Worm (Caenorhabditis elegans) whole organism, L3 larva: ENCODE data around the gene mfsd-6.

ENCODE experiments used
- ZK546.5 ChIP-seq: sonication (generic microtip); optimal IDR thresholded peaks from 2 replicates; lab custom pipeline; 2017; ENCODE audit warnings: missing biosample characterization, missing genetic modification characterization
- aly-2 ChIP-seq: fragments of 150-350 bp; optimal IDR thresholded peaks from 2 replicates; lab custom pipeline; 2014; ENCODE audit warnings: missing biosample characterization, missing genetic modification characterization
- ama-1 ChIP-seq: fragments of 150-350 bp; optimal IDR thresholded peaks from 2 replicates; lab custom pipeline; 2018
- ceh-28 ChIP-seq: fragments of 150-350 bp; optimal IDR thresholded peaks from 2 replicates; lab custom pipeline; 2014; ENCODE audit warnings: missing biosample characterization, missing genetic modification reagents, missing genetic modification characterization
- ceh-82 ChIP-seq: fragments of 150-350 bp; optimal IDR thresholded peaks from 2 replicates; lab custom pipeline; 2014; ENCODE audit warnings: missing biosample characterization, missing genetic modification characterization
- daf-12 ChIP-seq: fragments of 150-350 bp; optimal IDR thresholded peaks from 2 replicates; lab custom pipeline; 2014; ENCODE audit warnings: missing biosample characterization, missing genetic modification reagents, missing genetic modification characterization
- egl-5 ChIP-seq: fragments of 150-350 bp; optimal IDR thresholded peaks from 2 replicates; lab custom pipeline; 2017; ENCODE audit warnings: missing biosample characterization, missing genetic modification reagents, missing genetic modification characterization, inconsistent platforms
- elt-1 ChIP-seq: fragments of 150-350 bp; optimal IDR thresholded peaks from 2 replicates; lab custom pipeline; 2014; ENCODE audit warnings: missing biosample characterization, missing genetic modification characterization
- elt-2 ChIP-seq: sonication (generic microtip); optimal IDR thresholded peaks from 2 replicates; lab custom pipeline; 2016; ENCODE audit warnings: missing genetic modification reagents, mild to moderate bottlenecking, missing genetic modification characterization, missing compliant biosample characterization
- elt-3 ChIP-seq, 3 experiments: fragments of 150-350 bp in 1 of 3; sonication (generic microtip) in 2 of 3; optimal IDR thresholded peaks; 2 replicates in 2 of 3; 4 replicates in 1 of 3; lab custom pipeline; 2014 to 2017; ENCODE audit warnings: missing biosample characterization in 3 of 3, missing genetic modification characterization in 3 of 3
- eor-1 ChIP-seq, 2 experiments: fragments of 150-350 bp; optimal IDR thresholded peaks; 2 replicates each; lab custom pipeline; 2014 to 2018; ENCODE audit warnings: missing biosample characterization in 2 of 2, missing genetic modification characterization in 2 of 2
- fkh-10 ChIP-seq: sonication (generic microtip); optimal IDR thresholded peaks from 2 replicates; lab custom pipeline; 2017; ENCODE audit warnings: missing biosample characterization, missing genetic modification reagents, missing genetic modification characterization
- fkh-2 ChIP-seq: fragments of 150-350 bp; optimal IDR thresholded peaks from 2 replicates; lab custom pipeline; 2014; ENCODE audit warnings: missing biosample characterization, missing genetic modification reagents, missing genetic modification characterization
- fos-1 ChIP-seq: fragments of 150-350 bp; optimal IDR thresholded peaks from 2 replicates; lab custom pipeline; 2014; ENCODE audit warnings: missing biosample characterization, missing genetic modification characterization
- hmg-11 ChIP-seq: sonication (generic microtip); optimal IDR thresholded peaks from 2 replicates; lab custom pipeline; 2016; ENCODE audit warnings: missing genetic modification characterization, missing compliant biosample characterization
- lsy-12 ChIP-seq: sonication (generic microtip); optimal IDR thresholded peaks from 2 replicates; lab custom pipeline; 2016; ENCODE audit warnings: mild to moderate bottlenecking, missing genetic modification characterization, missing compliant biosample characterization
- mdl-1 ChIP-seq: fragments of 150-350 bp; optimal IDR thresholded peaks from 2 replicates; lab custom pipeline; 2014; ENCODE audit warnings: missing biosample characterization, missing genetic modification characterization
- mml-1 ChIP-seq: fragments of 150-350 bp; sonication (generic microtip); optimal IDR thresholded peaks from 3 replicates; lab custom pipeline; 2014; ENCODE audit warnings: missing biosample characterization, missing genetic modification characterization
- nfya-1 ChIP-seq: sonication (generic microtip); optimal IDR thresholded peaks from 2 replicates; lab custom pipeline; 2017; ENCODE audit warnings: missing genetic modification characterization, mild to moderate bottlenecking, missing compliant biosample characterization, antibody characterized with exemption, moderate library complexity; ENCODE audit not compliant: insufficient read depth
- nhr-11 ChIP-seq: fragments of 150-350 bp; optimal IDR thresholded peaks from 2 replicates; lab custom pipeline; 2014; ENCODE audit warnings: missing biosample characterization, missing genetic modification characterization
- nhr-25 ChIP-seq: sonication (generic microtip); optimal IDR thresholded peaks from 2 replicates; lab custom pipeline; 2017; ENCODE audit warnings: missing biosample characterization, missing genetic modification characterization
- nhr-28 ChIP-seq: fragments of 150-350 bp; optimal IDR thresholded peaks from 2 replicates; lab custom pipeline; 2014; ENCODE audit warnings: missing biosample characterization, missing genetic modification characterization
- nhr-67 ChIP-seq: fragments of 150-350 bp; optimal IDR thresholded peaks from 2 replicates; lab custom pipeline; 2014; ENCODE audit warnings: missing biosample characterization, missing genetic modification characterization
- nhr-76 ChIP-seq: fragments of 150-350 bp; sonication (generic microtip); optimal IDR thresholded peaks from 5 replicates; lab custom pipeline; 2014; ENCODE audit warnings: missing biosample characterization, missing genetic modification characterization
- pha-4 ChIP-seq: fragments of 150-350 bp; optimal IDR thresholded peaks from 2 replicates; lab custom pipeline; 2014; ENCODE audit warnings: missing biosample characterization, missing genetic modification reagents, missing genetic modification characterization
- pqm-1 ChIP-seq: fragments of 150-350 bp; optimal IDR thresholded peaks from 2 replicates; lab custom pipeline; 2017; ENCODE audit warnings: missing biosample characterization, missing genetic modification characterization, inconsistent platforms
- skn-1 ChIP-seq: fragments of 150-350 bp; optimal IDR thresholded peaks from 2 replicates; lab custom pipeline; 2014; ENCODE audit warnings: missing biosample characterization, missing genetic modification characterization
- snpc-4 ChIP-seq: fragments of 150-350 bp; optimal IDR thresholded peaks from 2 replicates; lab custom pipeline; 2014; ENCODE audit warnings: missing biosample characterization, missing genetic modification characterization
- unc-62 ChIP-seq: fragments of 150-350 bp; sonication (generic microtip); optimal IDR thresholded peaks from 4 replicates; lab custom pipeline; 2014; ENCODE audit warnings: missing biosample characterization, missing genetic modification reagents, missing genetic modification characterization
- ztf-4 ChIP-seq: fragments of 150-350 bp; optimal IDR thresholded peaks from 2 replicates; lab custom pipeline; 2014; ENCODE audit warnings: missing biosample characterization, missing genetic modification characterization

The mfsd-6 gene

ce11 chrIII:7535347-7535746 lies 43.9 kb downstream of the mfsd-6 start:
- no peak for TF ChIP-seq nhr-76 (tag; lab: Kevin White, UChicago)
- TF ChIP-seq lsy-12, result no peak
- TF ChIP-seq mml-1, result no peak
- TF ChIP-seq elt-2 (tag; lab: Kevin White, UChicago), result no peak
- TF ChIP-seq ZK546.5, result no peak
- TF ChIP-seq nhr-11 (tag; lab: Kevin White, UChicago), result no peak

ce11 chrIII:7534648-7535047 lies 44.6 kb downstream of the mfsd-6 start:
- TF ChIP-seq unc-62 (GFP tag; lab: Kevin White, UChicago) (peak; percentile 80), elt-1 (peak; percentile 51), nfya-1 (tag; lab: Kevin White, UChicago) (peak; percentile 99), ceh-28 (peak; percentile 34), fos-1 (no peak), nhr-25 (peak; percentile 47), pqm-1 (tag; lab: Kevin White, UChicago) (no peak), lsy-12 (peak; percentile 1)

- TF ChIP-seq ceh-28 (peak; percentile 17), aly-2 (tag; lab: Kevin White, UChicago) (no peak)
Measured at ce11 chrIII:7533012-7533411, 46.2 kb downstream of the mfsd-6 start.

- TF ChIP-seq ceh-82 (tag; lab: Kevin White, UChicago), result no peak
- TF ChIP-seq ztf-4 (tag; lab: Kevin White, UChicago), result no peak
- TF ChIP-seq elt-3 (tag; optimal IDR thresholded peaks at IDR 0.05; lab: Kevin White, UChicago), result no peak
- no peak for TF ChIP-seq egl-5 (tag; lab: Kevin White, UChicago)
- no peak for TF ChIP-seq nhr-28 (tag; lab: Kevin White, UChicago)
- TF ChIP-seq elt-1, result no peak
- no peak for TF ChIP-seq skn-1 (tag; lab: Kevin White, UChicago)
- no peak for TF ChIP-seq fkh-2
Measured at ce11 chrIII:7531385-7531784, 47.8 kb downstream of the mfsd-6 start.

- TF ChIP-seq eor-1 (tag; optimal IDR thresholded peaks at IDR 0.05; lab: Kevin White, UChicago) (no peak), aly-2 (tag; lab: Kevin White, UChicago) (no peak), pha-4 (tag; lab: Kevin White, UChicago) (no peak), nhr-67 (tag; lab: Kevin White, UChicago) (no peak), mdl-1 (tag; lab: Kevin White, UChicago) (no peak), fkh-10 (GFP tag; lab: Kevin White, UChicago) (no peak), fkh-2 (no peak)
- TF ChIP-seq, all 47 proteins: peak for 0
Measured at ce11 chrIII:7530830-7531229, 48.4 kb downstream of the mfsd-6 start.

- TF ChIP-seq ama-1 (lab: Kevin White, UChicago), result no peak
- no peak for TF ChIP-seq daf-12 (tag; lab: Kevin White, UChicago)
- TF ChIP-seq hmg-11, result no peak
- no peak for TF ChIP-seq fkh-10 (GFP tag; lab: Kevin White, UChicago)
- TF ChIP-seq nhr-67 (tag; lab: Kevin White, UChicago), result no peak
- no peak for TF ChIP-seq mdl-1 (tag; lab: Kevin White, UChicago)
Measured at ce11 chrIII:7530108-7530507, 49.1 kb downstream of the mfsd-6 start.

ce11 chrIII:7526974-7527466 lies 52.2 kb downstream of the mfsd-6 start:
- no peak for TF ChIP-seq elt-3 (tag; optimal IDR thresholded peaks at IDR 0.05; lab: Kevin White, UChicago)
- no peak for TF ChIP-seq snpc-4
- TF ChIP-seq nfya-1 (tag; lab: Kevin White, UChicago), result peak; percentile 76
